Fruit fly (Drosophila melanogaster) whole organism, adult: ENCODE measurements around the gene CG15296.

Source experiments
- CG11617 ChIP-seq: fragments of 200-800 bp; sonication (Bioruptor generic); optimal IDR thresholded peaks from 2 replicates; lab custom pipeline; 2017; ENCODE audit warnings: mild to moderate bottlenecking, missing biosample characterization, missing genetic modification reagents, missing genetic modification characterization
- CG14711 ChIP-seq: fragments of 200-800 bp; sonication (Bioruptor generic); optimal IDR thresholded peaks from 2 replicates; lab custom pipeline; 2018; ENCODE audit warnings: missing biosample characterization, mild to moderate bottlenecking, missing genetic modification characterization, moderate library complexity
- Crg-1 ChIP-seq: fragments of 200-800 bp; sonication (Bioruptor generic); optimal IDR thresholded peaks from 2 replicates; lab custom pipeline; 2016; ENCODE audit warnings: missing biosample characterization, missing genetic modification characterization
- Hr96 ChIP-seq: fragments of 200-800 bp; sonication (Bioruptor generic); optimal IDR thresholded peaks from 2 replicates; lab custom pipeline; 2016; ENCODE audit warnings: missing biosample characterization, missing genetic modification characterization
- bab1 ChIP-seq: fragments of 200-800 bp; sonication (Bioruptor generic); optimal IDR thresholded peaks from 3 replicates; lab custom pipeline; 2019; ENCODE audit warnings: missing biosample characterization, mild to moderate bottlenecking, missing genetic modification characterization, moderate library complexity
- cic ChIP-seq: fragments of 200-800 bp; sonication (Bioruptor generic); optimal IDR thresholded peaks from 2 replicates; lab custom pipeline; 2017; ENCODE audit warnings: missing biosample characterization, mild to moderate bottlenecking, missing genetic modification characterization, moderate library complexity
- cnc ChIP-seq, 2 experiments: fragments of >200 bp; optimal IDR thresholded peaks; 2 replicates each; lab custom pipeline; 2017
- ovo ChIP-seq: fragments of 200-800 bp; sonication (Bioruptor generic); optimal IDR thresholded peaks from 2 replicates; lab custom pipeline; 2016; ENCODE audit warnings: missing biosample characterization, missing genetic modification characterization
- pad ChIP-seq: fragments of 200-800 bp; sonication (Bioruptor generic); optimal IDR thresholded peaks from 3 replicates; lab custom pipeline; 2017; ENCODE audit warnings: missing biosample characterization, missing genetic modification characterization, mild to moderate bottlenecking, moderate library complexity, missing genetic modification reagents
- tj ChIP-seq: fragments of 200-800 bp; sonication (Bioruptor generic); optimal IDR thresholded peaks from 3 replicates; lab custom pipeline; 2017; ENCODE audit warnings: missing biosample characterization, mild to moderate bottlenecking, missing genetic modification characterization, moderate library complexity

- no peak for TF ChIP-seq cnc (optimal IDR thresholded peaks at IDR 0.05; lab: Kevin White, UChicago)
- no peak for TF ChIP-seq CG11617 (GFP tag; lab: Kevin White, UChicago)
- TF ChIP-seq CG14711, result peak; percentile 63
- TF ChIP-seq Hr96, result no peak
- TF ChIP-seq cic (GFP tag; lab: Kevin White, UChicago), result no peak
- TF ChIP-seq ovo (GFP tag; lab: Kevin White, UChicago), result no peak
- peak; percentile 7 for TF ChIP-seq pad
- peak; percentile 95 for TF ChIP-seq bab1 (GFP tag; lab: Kevin White, UChicago)
- TF ChIP-seq tj (GFP tag; lab: Kevin White, UChicago), result no peak
- TF ChIP-seq Crg-1, result no peak
These were observed 21.1 kb upstream of the CG15296 start for dm6 chrX:10587445-10587844.
